Fruit fly (Drosophila melanogaster): ENCODE results near the gene Cbs.

Gene Cbs

dm6 chrX:21065775-21066174, 20.8 kb downstream of the Cbs start (continued):
- no peak for TF ChIP-seq dysf (GFP tag; IDR thresholded peaks at IDR 0.05)
- TF ChIP-seq fd3F (GFP tag; optimal IDR thresholded peaks at IDR 0.05), result no peak
- TF ChIP-seq HmgD (GFP tag; optimal IDR thresholded peaks at IDR 0.05), result no peak
- no peak for TF ChIP-seq Optix (GFP tag; IDR thresholded peaks at IDR 0.05)
- TF ChIP-seq Ptx1 (GFP tag; IDR thresholded peaks at IDR 0.05), result no peak
- TF ChIP-seq Blimp-1 (GFP tag; optimal IDR thresholded peaks at IDR 0.05), result peak; percentile 11
- peak; percentile 51 for TF ChIP-seq CG7987 (GFP tag; optimal IDR thresholded peaks at IDR 0.05)
- TF ChIP-seq CG12071 (GFP tag; optimal IDR thresholded peaks at IDR 0.05), result no peak
- TF ChIP-seq usp (GFP tag; optimal IDR thresholded peaks at IDR 0.05), result no peak
- TF ChIP-seq CG8388 (GFP tag; optimal IDR thresholded peaks at IDR 0.05), result no peak
- TF ChIP-seq CG2678 (tag; optimal IDR thresholded peaks at IDR 0.05), result peak; percentile 2
- TF ChIP-seq CG8944 (GFP tag; optimal IDR thresholded peaks at IDR 0.05), result no peak
- TF ChIP-seq pan (optimal IDR thresholded peaks at IDR 0.05), result no peak
- TF ChIP-seq pan (GFP tag; optimal IDR thresholded peaks at IDR 0.05 in 1 of 2, IDR thresholded peaks at IDR 0.05 in 1 of 2), result no peak
- no peak for TF ChIP-seq CG2116 (GFP tag; optimal IDR thresholded peaks at IDR 0.05)
- no peak for TF ChIP-seq tup (GFP tag; optimal IDR thresholded peaks at IDR 0.05)
- no peak for TF ChIP-seq CG17361 (GFP tag; IDR thresholded peaks at IDR 0.05)
- TF ChIP-seq CG12155 (GFP tag; optimal IDR thresholded peaks at IDR 0.05), result no peak
- TF ChIP-seq ERR (GFP tag; optimal IDR thresholded peaks at IDR 0.05), result no peak
- no peak for TF ChIP-seq prd (optimal IDR thresholded peaks at IDR 0.05)
- no peak for TF ChIP-seq prd (GFP tag; IDR thresholded peaks at IDR 0.05)
- no peak for TF ChIP-seq esg (GFP tag; conservative IDR thresholded peaks at IDR 0.05)
- no peak for TF ChIP-seq CG7372 (GFP tag; IDR thresholded peaks at IDR 0.05)
- TF ChIP-seq Ravus (GFP tag; IDR thresholded peaks at IDR 0.05), result no peak
- TF ChIP-seq CG1024 (GFP tag; IDR thresholded peaks at IDR 0.05), result no peak
- TF ChIP-seq chif (GFP tag; optimal IDR thresholded peaks at IDR 0.05), result no peak
- no peak for TF ChIP-seq CG6654 (GFP tag; optimal IDR thresholded peaks at IDR 0.05)
- no peak for TF ChIP-seq NfI (GFP tag; optimal IDR thresholded peaks at IDR 0.05)
- no peak for TF ChIP-seq corto (GFP tag; optimal IDR thresholded peaks at IDR 0.05)
- TF ChIP-seq sens (GFP tag), result peak; percentile 33
- peak; percentile 12 for TF ChIP-seq CG15696 (tag; optimal IDR thresholded peaks at IDR 0.05)

- TF ChIP-seq Adf1 (GFP tag; IDR thresholded peaks at IDR 0.05) (peak; percentile 22; the same call in 1 of the 2 replicates), sob (GFP tag; IDR thresholded peaks at IDR 0.05) (no peak), Med (GFP tag) (peak; percentile 60), Drgx (GFP tag; IDR thresholded peaks at IDR 0.05) (peak; percentile 45), Rfx (GFP tag; IDR thresholded peaks at IDR 0.05) (peak; percentile 20; the same call in 1 of the 2 replicates), row (GFP tag; IDR thresholded peaks at IDR 0.05) (no peak), CG1647 (GFP tag; optimal IDR thresholded peaks at IDR 0.05) (no peak), CG13123 (GFP tag; optimal IDR thresholded peaks at IDR 0.05) (no peak), prd (optimal IDR thresholded peaks at IDR 0.05) (no peak), prd (GFP tag; IDR thresholded peaks at IDR 0.05) (0 out of 3 replicates have a peak, but pooled peaks have one; percentile 19), CG16863 (GFP tag; optimal IDR thresholded peaks at IDR 0.05) (no peak), cad (GFP tag; optimal IDR thresholded peaks at IDR 0.05) (no peak), sisA (GFP tag; IDR thresholded peaks at IDR 0.05) (0 out of 2 replicates have a peak, but pooled peaks have one; percentile 14), CG3163 (GFP tag; optimal IDR thresholded peaks at IDR 0.05) (peak; percentile 55), dpn (GFP tag; optimal IDR thresholded peaks at IDR 0.05) (no peak), ind (GFP tag; optimal IDR thresholded peaks at IDR 0.05) (no peak), CG2199 (GFP tag; IDR thresholded peaks at IDR 0.05) (no peak), oc (tag; optimal IDR thresholded peaks at IDR 0.05) (no peak), tin (GFP tag; optimal IDR thresholded peaks at IDR 0.05) (no peak), Hmx (GFP tag; optimal IDR thresholded peaks at IDR 0.05) (no peak), Trl (optimal IDR thresholded peaks at IDR 0.05) (peak; percentile 20 to 27), Trl (GFP tag; optimal IDR thresholded peaks at IDR 0.05) (no peak)
Measured at dm6 chrX:21067474-21067873, 22.5 kb downstream of the Cbs start, which contains the start of gene CG32512. CG32512 (minus strand) TSS chrX:21067540.

Measured in whole organism, embryonic.